Worm (Caenorhabditis elegans) whole organism, early embryonic: ENCODE measurements around the gene oig-5.

Source experiments
- B0310.2 ChIP-seq: sonication (generic microtip); optimal IDR thresholded peaks from 2 replicates; lab custom pipeline; 2016; ENCODE audit warnings: mild to moderate bottlenecking, missing genetic modification characterization, missing compliant biosample characterization
- ama-1 ChIP-seq: fragments of 150-350 bp; optimal IDR thresholded peaks from 2 replicates; lab custom pipeline; 2014
- hmbx-1 ChIP-seq: sonication (generic microtip); optimal IDR thresholded peaks from 2 replicates; lab custom pipeline; 2016; ENCODE audit warnings: mild to moderate bottlenecking, missing genetic modification characterization, missing compliant biosample characterization
- hmg-4 ChIP-seq: fragments of 200-800 bp; sonication (Bioruptor generic); optimal IDR thresholded peaks from 2 replicates; lab custom pipeline; 2018; ENCODE audit warnings: mild to moderate bottlenecking, missing genetic modification characterization, missing compliant biosample characterization
- sea-1 ChIP-seq: fragments of 200-800 bp; sonication (Bioruptor generic); conservative IDR thresholded peaks from 2 replicates; pipeline ENCODE4 v1.3.6; 2022; ENCODE audit warnings: missing genetic modification characterization, missing compliant biosample characterization

ce11 chrIV:14828218-14828617, 21.2 kb downstream of the oig-5 start:
- TF ChIP-seq hmg-4 (GFP tag; lab: Kevin White, UChicago) (no peak), ama-1 (lab: Kevin White, UChicago) (no peak), sea-1 (GFP tag; lab: Robert Waterston, UW) (no peak), hmbx-1 (tag; lab: Kevin White, UChicago) (no peak), B0310.2 (no peak)
